Worm (Caenorhabditis elegans): ENCODE measurements around the gene Y54G11A.9.

Gene Y54G11A.9

DNA sequence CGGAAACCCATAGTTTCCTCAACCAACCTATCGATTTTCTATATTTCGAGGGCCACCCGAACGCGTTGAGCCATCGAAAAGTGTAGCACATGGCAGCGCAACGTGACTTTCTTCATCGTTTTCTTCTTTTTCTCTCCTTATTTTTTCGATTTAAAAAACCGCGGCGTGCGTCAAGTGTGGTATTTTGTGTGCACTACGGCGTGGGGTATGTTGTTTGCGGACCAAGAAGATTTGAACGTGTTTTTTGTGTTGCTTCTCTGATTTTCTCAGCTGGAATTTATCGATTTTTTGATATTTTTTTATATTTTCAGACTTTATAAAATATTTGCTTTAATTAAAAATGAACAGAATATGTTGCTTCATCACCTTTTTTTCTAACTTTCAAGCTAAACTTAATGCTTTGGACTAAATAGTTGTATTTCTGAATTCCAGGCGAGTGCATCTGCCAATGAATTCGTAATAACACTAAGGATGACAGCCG lies 11.7 kb upstream of the Y54G11A.9 start, which contains the start of the genes agl-1 and pfs-2 (continued):
- TF ChIP-seq T26A5.8 (tag; optimal IDR thresholded peaks at IDR 0.05) (no peak), lin-54 (GFP tag; optimal IDR thresholded peaks at IDR 0.05) (peak; percentile 78), efl-1 (GFP tag; optimal IDR thresholded peaks at IDR 0.05) (peak; percentile 68), snpc-4 (GFP tag; optimal IDR thresholded peaks at IDR 0.05) (no peak), snpc-4 (tag; optimal IDR thresholded peaks at IDR 0.05) (peak in 2 of 4 experiments; percentile 39 to 51), lsl-1 (GFP tag; optimal IDR thresholded peaks at IDR 0.05) (peak; percentile 35), lin-35 (GFP tag; optimal IDR thresholded peaks at IDR 0.05) (peak in 2 of 3 experiments; percentile 18 to 90), C06A6.2 (GFP tag; conservative IDR thresholded peaks at IDR 0.05) (no peak), F23B12.7 (tag; optimal IDR thresholded peaks at IDR 0.05; ENCODE audit: insufficient read depth) (peak; percentile 69), ztf-18 (tag; optimal IDR thresholded peaks at IDR 0.05) (peak; percentile 43), sdz-38 (tag; optimal IDR thresholded peaks at IDR 0.05) (no peak), ZK185.1 (tag; optimal IDR thresholded peaks at IDR 0.05; ENCODE audit: poor library complexity, severe bottlenecking) (peak; percentile 20), sea-2 (GFP tag; IDR thresholded peaks at IDR 0.05) (no peak), D2030.7 (GFP tag; IDR thresholded peaks at IDR 0.05) (peak; percentile 47; the same call in 1 of the 2 replicates), ceh-27 (GFP tag; optimal IDR thresholded peaks at IDR 0.05) (peak; percentile 65)

DNA sequence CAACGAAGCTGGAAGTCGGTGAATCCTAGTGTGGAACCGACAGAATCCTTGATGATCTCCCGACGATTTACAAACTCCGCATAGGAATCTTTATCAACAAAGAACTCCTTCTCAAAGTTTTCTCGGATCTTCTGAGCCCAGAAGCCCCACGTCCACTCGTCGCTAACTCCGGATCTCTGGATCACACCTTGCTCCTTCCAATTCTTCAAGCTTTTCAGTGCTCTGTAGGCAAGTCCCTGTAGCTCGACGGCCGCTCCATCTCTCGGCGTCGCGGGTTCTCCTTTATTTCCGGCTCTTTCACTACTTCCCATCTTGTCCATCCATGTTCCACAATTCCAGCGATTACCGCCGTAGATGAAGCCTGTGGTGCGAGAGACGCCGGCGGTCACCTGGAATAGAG lies 5.1 kb upstream of the Y54G11A.9 start:
- TF ChIP-seq T26A5.8 (tag; optimal IDR thresholded peaks at IDR 0.05): no peak
- TF ChIP-seq F57A8.1 (GFP tag; optimal IDR thresholded peaks at IDR 0.05): no peak
- no peak for TF ChIP-seq dox-1 (GFP tag; IDR thresholded peaks at IDR 0.05)
- TF ChIP-seq ets-4 (GFP tag; optimal IDR thresholded peaks at IDR 0.05): no peak
- no peak for TF ChIP-seq Y53F4B.3 (GFP tag; IDR thresholded peaks at IDR 0.05)
- no peak for TF ChIP-seq ztf-22 (GFP tag; optimal IDR thresholded peaks at IDR 0.05)
- no peak for TF ChIP-seq ztf-28 (GFP tag; IDR thresholded peaks at IDR 0.05)
- TF ChIP-seq hmg-20 (GFP tag; IDR thresholded peaks at IDR 0.05): no peak
- no peak for TF ChIP-seq akir-1 (GFP tag; optimal IDR thresholded peaks at IDR 0.05)
- TF ChIP-seq cebp-2 (GFP tag; IDR thresholded peaks at IDR 0.05): no peak
- TF ChIP-seq chd-7 (tag; optimal IDR thresholded peaks at IDR 0.05): no peak
- TF ChIP-seq F22D6.2 (tag; optimal IDR thresholded peaks at IDR 0.05): no peak
- TF ChIP-seq B0336.3 (GFP tag; IDR thresholded peaks at IDR 0.05): no peak
- no peak for TF ChIP-seq pha-4 (tag; optimal IDR thresholded peaks at IDR 0.05)
- no peak for TF ChIP-seq hsf-1 (GFP tag; IDR thresholded peaks at IDR 0.05)
- no peak for TF ChIP-seq tlf-1 (GFP tag; optimal IDR thresholded peaks at IDR 0.05)
- TF ChIP-seq F57C9.4 (tag; optimal IDR thresholded peaks at IDR 0.05): no peak
- no peak for TF ChIP-seq snpc-1.3 (tag; optimal IDR thresholded peaks at IDR 0.05; ENCODE audit: insufficient read depth)
- TF ChIP-seq hlh-12 (tag; optimal IDR thresholded peaks at IDR 0.05): no peak

DNA sequence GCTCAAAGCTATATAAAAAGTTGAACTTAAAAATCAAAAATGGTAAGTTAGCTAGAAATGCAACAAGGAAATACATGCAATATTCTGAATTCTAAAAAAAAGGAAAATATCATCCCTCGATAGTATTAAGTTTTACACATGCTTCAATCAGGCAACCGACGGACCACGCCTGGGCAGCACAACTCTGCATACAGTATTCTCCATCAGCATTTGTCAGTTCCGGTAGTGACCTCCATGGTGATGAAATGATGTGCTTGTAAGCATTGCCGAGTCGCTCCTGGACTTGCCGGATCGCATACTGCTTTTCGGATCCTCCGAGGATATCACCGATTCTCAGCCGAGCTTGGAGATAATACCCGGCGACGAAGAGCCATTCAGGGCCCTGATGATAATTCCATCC lies 4.5 kb upstream of the Y54G11A.9 start:
- TF ChIP-seq D2030.7 (GFP tag; IDR thresholded peaks at IDR 0.05) (0 out of 2 replicates have a peak, but pooled peaks have one; percentile 13), F33H1.4 (GFP tag; IDR thresholded peaks at IDR 0.05) (no peak), nfyb-1 (GFP tag; IDR thresholded peaks at IDR 0.05) (peak; percentile 69; the same call in 1 of the 2 replicates), tlf-1 (GFP tag; optimal IDR thresholded peaks at IDR 0.05) (peak; percentile 31), ets-4 (GFP tag; optimal IDR thresholded peaks at IDR 0.05) (no peak), lsl-1 (GFP tag; optimal IDR thresholded peaks at IDR 0.05) (peak; percentile 46), nhr-90 (tag; optimal IDR thresholded peaks at IDR 0.05) (no peak), tbx-9 (tag; optimal IDR thresholded peaks at IDR 0.05; ENCODE audit: borderline replicate concordance) (peak; percentile 36), lin-35 (GFP tag; optimal IDR thresholded peaks at IDR 0.05) (no peak), lin-26 (GFP tag; IDR thresholded peaks at IDR 0.05) (0 out of 2 replicates have a peak, but pooled peaks have one; percentile 53), B0261.1 (tag; optimal IDR thresholded peaks at IDR 0.05) (no peak), ZK185.1 (tag; optimal IDR thresholded peaks at IDR 0.05; ENCODE audit: poor library complexity, severe bottlenecking) (no peak), F22D6.2 (tag; optimal IDR thresholded peaks at IDR 0.05) (no peak), let-607 (tag; optimal IDR thresholded peaks at IDR 0.05) (no peak), pha-4 (tag; optimal IDR thresholded peaks at IDR 0.05) (no peak), F37B4.10 (GFP tag; IDR thresholded peaks at IDR 0.05) (no peak), F57C9.4 (tag; optimal IDR thresholded peaks at IDR 0.05) (peak; percentile 17), ceh-91 (GFP tag; IDR thresholded peaks at IDR 0.05) (no peak), madf-8 (GFP tag; conservative IDR thresholded peaks at IDR 0.05) (no peak), unc-130 (GFP tag; optimal IDR thresholded peaks at IDR 0.05) (no peak), ceh-58 (GFP tag; IDR thresholded peaks at IDR 0.05) (0 out of 2 replicates have a peak, but pooled peaks have one; percentile 58), akir-1 (GFP tag; optimal IDR thresholded peaks at IDR 0.05) (no peak), efl-1 (GFP tag; optimal IDR thresholded peaks at IDR 0.05) (no peak)
